Fruit fly (Drosophila melanogaster) whole organism, embryonic: ENCODE measurements around the gene Cyt-c-p.

Experiments
- CG10462 ChIP-seq: fragments of 200-800 bp; sonication (Bioruptor generic); optimal IDR thresholded peaks from 2 replicates; lab custom pipeline; 2016; ENCODE audit warnings: missing biosample characterization, missing genetic modification characterization
- CG11085 ChIP-seq: fragments of 200-800 bp; sonication (Bioruptor generic); IDR thresholded peaks from 2 replicates; pipeline ENCODE4 v1.3.6; 2022; ENCODE audit warnings: missing biosample characterization, missing genetic modification characterization
- CG11723 ChIP-seq: fragments of 200-800 bp; sonication (Bioruptor generic); optimal IDR thresholded peaks from 2 replicates; lab custom pipeline; 2017; ENCODE audit warnings: missing biosample characterization, mild to moderate bottlenecking, missing genetic modification characterization
- CG14667 ChIP-seq: fragments of 200-800 bp; sonication (Bioruptor generic); IDR thresholded peaks from 2 replicates; pipeline ENCODE4 v1.3.6; 2022; ENCODE audit warnings: missing biosample characterization, missing genetic modification characterization
- CG1529 ChIP-seq: fragments of 200-800 bp; sonication (Bioruptor generic); optimal IDR thresholded peaks from 3 replicates; lab custom pipeline; 2018; ENCODE audit warnings: missing biosample characterization, missing genetic modification characterization
- CG17186 ChIP-seq: fragments of 200-800 bp; sonication (Bioruptor generic); optimal IDR thresholded peaks from 3 replicates; lab custom pipeline; 2017; ENCODE audit warnings: missing biosample characterization, missing genetic modification reagents, missing genetic modification characterization
- CG17328 ChIP-seq: fragments of 200-800 bp; sonication (Bioruptor generic); IDR thresholded peaks from 2 replicates; pipeline ENCODE4 v1.3.6; 2022; ENCODE audit warnings: missing biosample characterization, missing genetic modification characterization
- CG1792 ChIP-seq: fragments of 200-800 bp; sonication (Bioruptor generic); optimal IDR thresholded peaks from 2 replicates; lab custom pipeline; 2016; ENCODE audit warnings: missing biosample characterization, missing genetic modification characterization
- CG18476 ChIP-seq: fragments of 200-800 bp; sonication (Bioruptor generic); optimal IDR thresholded peaks from 2 replicates; lab custom pipeline; 2016; ENCODE audit warnings: missing biosample characterization, mild to moderate bottlenecking, missing genetic modification characterization
- CG2116 ChIP-seq: fragments of 200-800 bp; sonication (Bioruptor generic); optimal IDR thresholded peaks from 3 replicates; lab custom pipeline; 2018; ENCODE audit warnings: missing biosample characterization, mild to moderate bottlenecking, missing genetic modification characterization
- CG31224 ChIP-seq: fragments of 200-800 bp; sonication (Bioruptor generic); IDR thresholded peaks from 2 replicates; pipeline ENCODE4 v1.3.6; 2022; ENCODE audit warnings: missing biosample characterization, missing genetic modification characterization
- CG3847 ChIP-seq: fragments of 200-800 bp; sonication (Bioruptor generic); IDR thresholded peaks from 2 replicates; pipeline ENCODE4 v1.3.6; 2022; ENCODE audit warnings: missing biosample characterization, missing genetic modification characterization
- CG4404 ChIP-seq: fragments of 200-800 bp; sonication (Bioruptor generic); IDR thresholded peaks from 2 replicates; pipeline ENCODE4 v1.3.6; 2022; ENCODE audit warnings: missing biosample characterization, missing genetic modification characterization
- CG5953 ChIP-seq: fragments of 200-800 bp; sonication (Bioruptor generic); IDR thresholded peaks from 2 replicates; pipeline ENCODE4 v1.3.6; 2022; ENCODE audit warnings: missing biosample characterization, missing genetic modification characterization
- CG6813 ChIP-seq: fragments of 200-800 bp; sonication (Bioruptor generic); optimal IDR thresholded peaks from 2 replicates; lab custom pipeline; 2017; ENCODE audit warnings: missing biosample characterization, missing genetic modification characterization, mild to moderate bottlenecking, moderate library complexity, missing genetic modification reagents
- CG7987 ChIP-seq: fragments of 200-800 bp; sonication (Bioruptor generic); optimal IDR thresholded peaks from 2 replicates; lab custom pipeline; 2018; ENCODE audit warnings: missing biosample characterization, mild to moderate bottlenecking, missing genetic modification characterization, moderate library complexity
- CG9727 ChIP-seq: fragments of 200-800 bp; sonication (Bioruptor generic); optimal IDR thresholded peaks from 3 replicates; lab custom pipeline; 2017; ENCODE audit warnings: missing biosample characterization, mild to moderate bottlenecking, missing genetic modification characterization
- Chrac-16 ChIP-seq: fragments of 200-800 bp; sonication (Bioruptor generic); optimal IDR thresholded peaks from 3 replicates; lab custom pipeline; 2016; ENCODE audit warnings: missing biosample characterization, missing genetic modification characterization
- Doc3 ChIP-seq: fragments of 200-800 bp; sonication (Bioruptor generic); IDR thresholded peaks from 3 replicates; pipeline ENCODE4 v1.3.6; 2022; ENCODE audit warnings: missing biosample characterization, missing genetic modification characterization; ENCODE audit not compliant: partially characterized antibody
- Dp ChIP-seq: fragments of 200-800 bp; sonication (Bioruptor generic); optimal IDR thresholded peaks from 2 replicates; lab custom pipeline; 2018; ENCODE audit warnings: missing biosample characterization, mild to moderate bottlenecking, missing genetic modification characterization, moderate library complexity
- Drgx ChIP-seq: fragments of 200-800 bp; sonication (Bioruptor generic); IDR thresholded peaks from 2 replicates; pipeline ENCODE4 v1.3.6; 2022; ENCODE audit warnings: missing biosample characterization, missing genetic modification characterization
- E2f1 ChIP-seq: fragments of 200-800 bp; sonication (Bioruptor generic); IDR thresholded peaks from 2 replicates; pipeline ENCODE4 v1.3.6; 2022; ENCODE audit warnings: missing biosample characterization, missing genetic modification characterization
- Hey ChIP-seq: fragments of 200-800 bp; sonication (Bioruptor generic); optimal IDR thresholded peaks from 3 replicates; lab custom pipeline; 2018; ENCODE audit warnings: missing biosample characterization, mild to moderate bottlenecking, missing genetic modification characterization
- Lim3 ChIP-seq: fragments of 200-800 bp; sonication (Bioruptor generic); IDR thresholded peaks from 2 replicates; pipeline ENCODE4 v1.3.6; 2022; ENCODE audit warnings: missing biosample characterization, missing genetic modification characterization
- Oaz ChIP-seq: fragments of 200-800 bp; sonication (Bioruptor generic); IDR thresholded peaks from 2 replicates; pipeline ENCODE4 v1.3.6; 2022; ENCODE audit warnings: missing biosample characterization, missing genetic modification characterization
- PHDP ChIP-seq: fragments of 200-800 bp; sonication (Bioruptor generic); optimal IDR thresholded peaks from 3 replicates; lab custom pipeline; 2018; ENCODE audit warnings: missing biosample characterization, mild to moderate bottlenecking, missing genetic modification characterization, moderate library complexity
- Sox100B ChIP-seq: fragments of 200-800 bp; sonication (Bioruptor generic); optimal IDR thresholded peaks from 3 replicates; lab custom pipeline; 2018; ENCODE audit warnings: missing biosample characterization, mild to moderate bottlenecking, missing genetic modification characterization
- TFAM ChIP-seq: fragments of 200-800 bp; sonication (Bioruptor generic); optimal IDR thresholded peaks from 2 replicates; lab custom pipeline; 2017; ENCODE audit warnings: missing biosample characterization, missing genetic modification characterization, inconsistent platforms
- al ChIP-seq: fragments of 200-800 bp; sonication (Bioruptor generic); IDR thresholded peaks from 2 replicates; pipeline ENCODE4 v1.3.6; 2022; ENCODE audit warnings: missing biosample characterization, missing genetic modification characterization
- cato ChIP-seq: fragments of 200-800 bp; sonication (Bioruptor generic); optimal IDR thresholded peaks from 2 replicates; lab custom pipeline; 2016; ENCODE audit warnings: missing biosample characterization, missing genetic modification characterization, borderline replicate concordance
- chinmo ChIP-seq: fragments of 200-800 bp; sonication (Bioruptor generic); IDR thresholded peaks from 4 replicates; pipeline ENCODE4 v1.3.6; 2022; ENCODE audit warnings: missing biosample characterization, missing genetic modification characterization; ENCODE audit not compliant: partially characterized antibody
- dm ChIP-seq: fragments of 200-800 bp; sonication (Bioruptor generic); optimal IDR thresholded peaks from 3 replicates; lab custom pipeline; 2016; ENCODE audit warnings: missing biosample characterization, missing genetic modification characterization
- dysf ChIP-seq: fragments of 200-800 bp; sonication (Bioruptor generic); IDR thresholded peaks from 3 replicates; pipeline ENCODE4 v1.3.6; 2022; ENCODE audit warnings: missing biosample characterization, missing genetic modification characterization
- emc ChIP-seq: fragments of 200-800 bp; sonication (Bioruptor generic); optimal IDR thresholded peaks from 2 replicates; lab custom pipeline; 2016; ENCODE audit warnings: missing biosample characterization, missing genetic modification characterization
- fru ChIP-seq: fragments of >200 bp; optimal IDR thresholded peaks from 2 replicates; lab custom pipeline; 2017
- gro ChIP-seq: fragments of 200-800 bp; sonication (Bioruptor generic); optimal IDR thresholded peaks from 2 replicates; lab custom pipeline; 2016; ENCODE audit warnings: missing biosample characterization, missing genetic modification characterization
- hkb ChIP-seq, 2 experiments: fragments of 200-800 bp in 1 of 2; fragments of >200 bp in 1 of 2; sonication (Bioruptor generic) in 1 of 2; IDR thresholded peaks in 1 of 2; optimal IDR thresholded peaks in 1 of 2; 2 replicates each; pipeline versions ENCODE4 v1.3.6 to Lab custom; 2017 to 2022; ENCODE audit warnings: missing biosample characterization in 1 of 2, missing genetic modification characterization in 1 of 2
- jing ChIP-seq: fragments of 200-800 bp; sonication (Bioruptor generic); optimal IDR thresholded peaks from 2 replicates; lab custom pipeline; 2018; ENCODE audit warnings: missing biosample characterization, mild to moderate bottlenecking, missing genetic modification characterization
- kay ChIP-seq: fragments of 200-800 bp; sonication (Bioruptor generic); optimal IDR thresholded peaks from 2 replicates; lab custom pipeline; 2016; ENCODE audit warnings: missing biosample characterization, missing genetic modification characterization
- knrl ChIP-seq: fragments of 200-800 bp; sonication (Bioruptor generic); IDR thresholded peaks from 3 replicates; pipeline ENCODE4 v1.3.6; 2022; ENCODE audit warnings: missing biosample characterization, missing genetic modification characterization; ENCODE audit not compliant: partially characterized antibody
- mam ChIP-seq: fragments of 200-800 bp; sonication (Bioruptor generic); optimal IDR thresholded peaks from 3 replicates; lab custom pipeline; 2016; ENCODE audit warnings: missing biosample characterization, missing genetic modification characterization
- pan ChIP-seq, 4 experiments: fragments of >200 bp in 3 of 4; fragments of 200-800 bp in 1 of 4; sonication (Bioruptor generic) in 1 of 4; optimal IDR thresholded peaks in 3 of 4; IDR thresholded peaks in 1 of 4; 2 replicates each; pipeline versions ENCODE4 v1.3.6 to Lab custom; 2017 to 2022; ENCODE audit warnings: missing biosample characterization in 2 of 4, missing genetic modification characterization in 2 of 4, mixed read lengths in 1 of 4
- scrt ChIP-seq: fragments of 200-800 bp; sonication (Bioruptor generic); optimal IDR thresholded peaks from 2 replicates; lab custom pipeline; 2018; ENCODE audit warnings: missing biosample characterization, mild to moderate bottlenecking, missing genetic modification characterization, moderate library complexity
- sna ChIP-seq: fragments of 200-800 bp; sonication (Bioruptor generic); IDR thresholded peaks from 2 replicates; pipeline ENCODE4 v1.3.6; 2022; ENCODE audit warnings: missing biosample characterization, missing genetic modification characterization; ENCODE audit not compliant: partially characterized antibody
- vfl ChIP-seq: fragments of 200-800 bp; sonication (Bioruptor generic); optimal IDR thresholded peaks from 2 replicates; lab custom pipeline; 2016; ENCODE audit warnings: missing biosample characterization, missing genetic modification characterization
- vnd ChIP-seq: fragments of 200-800 bp; sonication (Bioruptor generic); IDR thresholded peaks from 3 replicates; pipeline ENCODE4 v1.3.6; 2022; ENCODE audit warnings: missing biosample characterization, missing genetic modification characterization; ENCODE audit not compliant: partially characterized antibody
- z ChIP-seq: fragments of 200-800 bp; sonication (Bioruptor generic); IDR thresholded peaks from 3 replicates; pipeline ENCODE4 v1.3.6; 2022; ENCODE audit warnings: missing biosample characterization, missing genetic modification characterization
- zfh2 ChIP-seq: fragments of 200-800 bp; sonication (Bioruptor generic); optimal IDR thresholded peaks from 2 replicates; lab custom pipeline; 2016; ENCODE audit warnings: missing biosample characterization, missing genetic modification characterization

Cyt-c-p gene

dm6 chr2L:16715841-16716701 lies 3.7 kb upstream of the Cyt-c-p start, which contains the start of the genes Cyt-c-d and CG31808 (continued):
- peak; percentile 83 for TF ChIP-seq CG7987 (GFP tag; lab: Kevin White, UChicago)
- peak; percentile 98 for TF ChIP-seq PHDP (tag; lab: Kevin White, UChicago)
- peak; percentile 94 for TF ChIP-seq CG9727 (GFP tag; lab: Kevin White, UChicago)
- peak; percentile 83 for TF ChIP-seq TFAM (GFP tag; lab: Kevin White, UChicago)
- TF ChIP-seq CG17186 (GFP tag; lab: Kevin White, UChicago), result peak; percentile 88
- peak; percentile 93 for TF ChIP-seq CG3847 (GFP tag; lab: Robert Waterston, UW)
- TF ChIP-seq gro (GFP tag; lab: Kevin White, UChicago), result peak; percentile 82
- peak; percentile 90 for TF ChIP-seq CG1792 (GFP tag; lab: Kevin White, UChicago)
- TF ChIP-seq CG14667, result peak; percentile 96
- peak; percentile 95 for TF ChIP-seq cato
- TF ChIP-seq CG5953 (GFP tag; lab: Robert Waterston, UW), result peak; percentile 96
- TF ChIP-seq CG4404 (GFP tag; lab: Robert Waterston, UW), result peak; percentile 87
- peak; percentile 91 for TF ChIP-seq mam (GFP tag; lab: Kevin White, UChicago)
- TF ChIP-seq zfh2 (GFP tag; lab: Kevin White, UChicago), result peak; percentile 75
- TF ChIP-seq z (GFP tag; lab: Robert Waterston, UW), result peak; percentile 74
- TF ChIP-seq kay, result peak; percentile 89
- no peak for TF ChIP-seq fru
- peak; percentile 11 for TF ChIP-seq Dp (GFP tag; lab: Kevin White, UChicago)
- TF ChIP-seq al (GFP tag; lab: Robert Waterston, UW), result peak; percentile 85
- TF ChIP-seq Lim3 (GFP tag; lab: Robert Waterston, UW), result peak; percentile 87
- TF ChIP-seq dm, result peak; percentile 86
- TF ChIP-seq Sox100B (GFP tag; lab: Kevin White, UChicago), result peak; percentile 96
- peak; percentile 96 for TF ChIP-seq Chrac-16 (GFP tag; lab: Kevin White, UChicago)
- TF ChIP-seq Drgx (GFP tag; lab: Robert Waterston, UW), result peak; percentile 99
- TF ChIP-seq CG11723 (GFP tag; lab: Kevin White, UChicago), result peak; percentile 96
- peak; percentile 86 for TF ChIP-seq CG31224 (GFP tag; lab: Robert Waterston, UW)
- TF ChIP-seq Hey (tag; lab: Kevin White, UChicago), result peak; percentile 72
- peak; percentile 72 for TF ChIP-seq emc (GFP tag; lab: Kevin White, UChicago)
- TF ChIP-seq CG11085 (GFP tag; lab: Robert Waterston, UW), result peak; percentile 85
- peak; percentile 98 for TF ChIP-seq dysf (GFP tag; lab: Robert Waterston, UW)
- no peak for TF ChIP-seq knrl
- peak; percentile 92 for TF ChIP-seq CG10462 (GFP tag; lab: Kevin White, UChicago)
- TF ChIP-seq CG6813 (GFP tag; lab: Kevin White, UChicago), result peak; percentile 96
- TF ChIP-seq jing (GFP tag; lab: Kevin White, UChicago), result peak; percentile 94
- TF ChIP-seq CG17328 (GFP tag; lab: Robert Waterston, UW), result peak; percentile 99
- TF ChIP-seq Oaz (GFP tag; lab: Robert Waterston, UW), result peak; percentile 94
- no peak for TF ChIP-seq Doc3 (GFP tag; lab: Robert Waterston, UW)
- peak; percentile 96 for TF ChIP-seq CG18476 (GFP tag; lab: Kevin White, UChicago)
- TF ChIP-seq hkb (optimal IDR thresholded peaks at IDR 0.05; lab: Kevin White, UChicago), result no peak
- peak; percentile 98 for TF ChIP-seq hkb (GFP tag; IDR thresholded peaks at IDR 0.05; lab: Robert Waterston, UW)
- TF ChIP-seq pan (optimal IDR thresholded peaks at IDR 0.05; lab: Kevin White, UChicago), result no peak
- TF ChIP-seq pan (GFP tag; optimal IDR thresholded peaks at IDR 0.05 in 1 of 2, IDR thresholded peaks at IDR 0.05 in 1 of 2), result peak in 1 of 2 experiments; percentile 97
- no peak for TF ChIP-seq vnd
- TF ChIP-seq chinmo (GFP tag; lab: Robert Waterston, UW), result peak; percentile 77; the same call in 1 of the 4 replicates
- TF ChIP-seq sna (GFP tag; lab: Robert Waterston, UW), result no peak
- peak; percentile 85 for TF ChIP-seq CG2116 (GFP tag; lab: Kevin White, UChicago)
- peak; percentile 96 for TF ChIP-seq scrt
- TF ChIP-seq CG1529, result peak; percentile 98
- TF ChIP-seq E2f1, result peak; percentile 97
- TF ChIP-seq vfl (GFP tag; lab: Kevin White, UChicago), result peak; percentile 93
